Fruit fly (Drosophila melanogaster) whole organism, embryonic: ENCODE results near the gene Rpt6R.

Experiments
- Adf1 ChIP-seq: fragments of 200-800 bp; sonication (Bioruptor generic); IDR thresholded peaks from 2 replicates; pipeline ENCODE4 v1.3.6; 2022; ENCODE audit warnings: missing biosample characterization, missing genetic modification characterization
- Atf3 ChIP-seq: fragments of 200-800 bp; sonication (Bioruptor generic); optimal IDR thresholded peaks from 3 replicates; lab custom pipeline; 2016; ENCODE audit warnings: missing biosample characterization, missing genetic modification characterization
- BEAF-32 ChIP-seq: fragments of 200-800 bp; sonication (Bioruptor generic); optimal IDR thresholded peaks from 3 replicates; lab custom pipeline; 2017; ENCODE audit warnings: missing biosample characterization, missing genetic modification characterization, mild to moderate bottlenecking, moderate library complexity, missing genetic modification reagents
- Bgb ChIP-seq: fragments of 200-800 bp; sonication (Bioruptor generic); IDR thresholded peaks from 2 replicates; pipeline ENCODE4 v1.3.6; 2022; ENCODE audit warnings: missing biosample characterization, missing genetic modification characterization; ENCODE audit not compliant: partially characterized antibody
- C15 ChIP-seq: fragments of 200-800 bp; sonication (Bioruptor generic); IDR thresholded peaks from 3 replicates; pipeline ENCODE4 v1.3.6; 2022; ENCODE audit warnings: missing biosample characterization, missing genetic modification characterization
- CG10321 ChIP-seq: fragments of 200-800 bp; sonication (Bioruptor generic); IDR thresholded peaks from 2 replicates; pipeline ENCODE4 v1.3.6; 2022; ENCODE audit warnings: missing biosample characterization, missing genetic modification characterization
- CG10366 ChIP-seq: fragments of 200-800 bp; sonication (Bioruptor generic); IDR thresholded peaks from 2 replicates; pipeline ENCODE4 v1.3.6; 2022; ENCODE audit warnings: missing biosample characterization, missing genetic modification characterization
- CG10462 ChIP-seq: fragments of 200-800 bp; sonication (Bioruptor generic); optimal IDR thresholded peaks from 2 replicates; lab custom pipeline; 2016; ENCODE audit warnings: missing biosample characterization, missing genetic modification characterization
- CG12744 ChIP-seq: fragments of 200-800 bp; sonication (Bioruptor generic); optimal IDR thresholded peaks from 2 replicates; lab custom pipeline; 2016; ENCODE audit warnings: missing biosample characterization, missing genetic modification characterization
- CG16863 ChIP-seq: fragments of 200-800 bp; sonication (Bioruptor generic); optimal IDR thresholded peaks from 3 replicates; lab custom pipeline; 2016; ENCODE audit warnings: missing biosample characterization, missing genetic modification characterization
- CG17802 ChIP-seq: fragments of 200-800 bp; sonication (Bioruptor generic); optimal IDR thresholded peaks from 2 replicates; lab custom pipeline; 2018; ENCODE audit warnings: missing biosample characterization, mild to moderate bottlenecking, missing genetic modification characterization, moderate library complexity
- CG1832 ChIP-seq: fragments of 200-800 bp; sonication (Bioruptor generic); optimal IDR thresholded peaks from 2 replicates; lab custom pipeline; 2017; ENCODE audit warnings: missing biosample characterization, mild to moderate bottlenecking, missing genetic modification characterization, inconsistent platforms
- CG30403 ChIP-seq: fragments of 200-800 bp; sonication (Bioruptor generic); optimal IDR thresholded peaks from 3 replicates; lab custom pipeline; 2016; ENCODE audit warnings: missing biosample characterization, missing genetic modification characterization
- CG3726 ChIP-seq: fragments of 200-800 bp; sonication (Bioruptor generic); IDR thresholded peaks from 3 replicates; pipeline ENCODE4, ENCODE4 v1.3.6; 2022; ENCODE audit warnings: missing biosample characterization, missing genetic modification characterization
- CG43689 ChIP-seq: fragments of 200-800 bp; sonication (Bioruptor generic); IDR thresholded peaks from 2 replicates; pipeline ENCODE4 v1.3.6; 2022; ENCODE audit warnings: missing biosample characterization, missing genetic modification characterization
- CG4424 ChIP-seq: fragments of 200-800 bp; sonication (Bioruptor generic); optimal IDR thresholded peaks from 3 replicates; lab custom pipeline; 2016; ENCODE audit warnings: missing biosample characterization, missing genetic modification characterization
- CG7357 ChIP-seq: fragments of 200-800 bp; sonication (Bioruptor generic); IDR thresholded peaks from 3 replicates; pipeline ENCODE4 v1.3.6; 2022; ENCODE audit warnings: missing biosample characterization, missing genetic modification characterization
- CG9817 ChIP-seq: fragments of 200-800 bp; sonication (Bioruptor generic); optimal IDR thresholded peaks from 2 replicates; lab custom pipeline; 2018; ENCODE audit warnings: missing biosample characterization, mild to moderate bottlenecking, missing genetic modification characterization, moderate library complexity
- D19A ChIP-seq: fragments of 200-800 bp; optimal IDR thresholded peaks from 3 replicates; lab custom pipeline; 2019; ENCODE audit warnings: missing biosample characterization, mild to moderate bottlenecking, missing genetic modification characterization, moderate library complexity
- E2f1 ChIP-seq: fragments of 200-800 bp; sonication (Bioruptor generic); IDR thresholded peaks from 2 replicates; pipeline ENCODE4 v1.3.6; 2022; ENCODE audit warnings: missing biosample characterization, missing genetic modification characterization
- HHEX ChIP-seq: fragments of 200-800 bp; sonication (Bioruptor generic); optimal IDR thresholded peaks from 3 replicates; lab custom pipeline; 2017; ENCODE audit warnings: missing biosample characterization, mild to moderate bottlenecking, missing genetic modification characterization, missing genetic modification reagents
- Hr3 ChIP-seq: fragments of 200-800 bp; sonication (Bioruptor generic); optimal IDR thresholded peaks from 3 replicates; lab custom pipeline; 2016; ENCODE audit warnings: missing biosample characterization, missing genetic modification characterization
- Hr78 ChIP-seq, 2 experiments: fragments of 200-800 bp in 1 of 2; fragments of >200 bp in 1 of 2; sonication (Bioruptor generic) in 1 of 2; optimal IDR thresholded peaks; 2 replicates each; lab custom pipeline; 2017 to 2019; ENCODE audit warnings: missing biosample characterization in 2 of 2, missing genetic modification characterization in 2 of 2, mild to moderate bottlenecking in 1 of 2, moderate library complexity in 1 of 2
- Max ChIP-seq: fragments of 200-800 bp; sonication (Bioruptor generic); optimal IDR thresholded peaks from 2 replicates; lab custom pipeline; 2016; ENCODE audit warnings: missing biosample characterization, mild to moderate bottlenecking, missing genetic modification characterization
- Mes4 ChIP-seq: fragments of 200-800 bp; sonication (Bioruptor generic); optimal IDR thresholded peaks from 2 replicates; lab custom pipeline; 2016; ENCODE audit warnings: missing biosample characterization, missing genetic modification characterization
- Myb ChIP-seq: fragments of 200-800 bp; sonication (Bioruptor generic); optimal IDR thresholded peaks from 2 replicates; lab custom pipeline; 2016; ENCODE audit warnings: missing biosample characterization, missing genetic modification characterization
- Optix ChIP-seq: fragments of 200-800 bp; sonication (Bioruptor generic); IDR thresholded peaks from 3 replicates; pipeline ENCODE4 v1.3.6; 2022; ENCODE audit warnings: missing biosample characterization, missing genetic modification characterization
- Poxn ChIP-seq: fragments of 200-800 bp; sonication (Bioruptor generic); IDR thresholded peaks from 2 replicates; pipeline ENCODE4 v1.3.6; 2022; ENCODE audit warnings: missing biosample characterization, missing genetic modification characterization
- Side ChIP-seq: fragments of 200-800 bp; sonication (Bioruptor generic); optimal IDR thresholded peaks from 2 replicates; lab custom pipeline; 2016; ENCODE audit warnings: missing biosample characterization, missing genetic modification characterization
- Sox100B ChIP-seq: fragments of 200-800 bp; sonication (Bioruptor generic); optimal IDR thresholded peaks from 3 replicates; lab custom pipeline; 2018; ENCODE audit warnings: missing biosample characterization, mild to moderate bottlenecking, missing genetic modification characterization
- Usf ChIP-seq: fragments of 200-800 bp; sonication (Bioruptor generic); optimal IDR thresholded peaks from 2 replicates; lab custom pipeline; 2017; ENCODE audit warnings: missing genotype, missing biosample characterization, missing genetic modification characterization
- ase ChIP-seq: fragments of 200-800 bp; sonication (Bioruptor generic); IDR thresholded peaks from 3 replicates; pipeline ENCODE4 v1.3.6; 2022; ENCODE audit warnings: missing biosample characterization, missing genetic modification characterization
- bab2 ChIP-seq: fragments of 200-800 bp; sonication (Bioruptor generic); optimal IDR thresholded peaks from 2 replicates; lab custom pipeline; 2016; ENCODE audit warnings: missing biosample characterization, missing genetic modification characterization
- cato ChIP-seq: fragments of 200-800 bp; sonication (Bioruptor generic); optimal IDR thresholded peaks from 2 replicates; lab custom pipeline; 2016; ENCODE audit warnings: missing biosample characterization, missing genetic modification characterization, borderline replicate concordance
- ci ChIP-seq: fragments of 200-800 bp; sonication (Bioruptor generic); IDR thresholded peaks from 3 replicates; pipeline ENCODE4 v1.3.6; 2022; ENCODE audit warnings: missing biosample characterization, missing genetic modification characterization
- esg ChIP-seq: fragments of 200-800 bp; sonication (Bioruptor generic); conservative IDR thresholded peaks from 2 replicates; pipeline ENCODE4 v1.3.6; 2022; ENCODE audit warnings: missing biosample characterization, missing genetic modification characterization
- hbn ChIP-seq: fragments of 200-800 bp; sonication (Bioruptor generic); IDR thresholded peaks from 2 replicates; pipeline ENCODE4 v1.3.6; 2022; ENCODE audit warnings: missing biosample characterization, missing genetic modification characterization; ENCODE audit not compliant: partially characterized antibody
- jumu ChIP-seq: fragments of 200-800 bp; sonication (Bioruptor generic); optimal IDR thresholded peaks from 3 replicates; lab custom pipeline; 2016; ENCODE audit warnings: missing biosample characterization, missing genetic modification characterization
- kay ChIP-seq: fragments of 200-800 bp; sonication (Bioruptor generic); optimal IDR thresholded peaks from 2 replicates; lab custom pipeline; 2016; ENCODE audit warnings: missing biosample characterization, missing genetic modification characterization
- lbe ChIP-seq: fragments of 200-800 bp; sonication (Bioruptor generic); optimal IDR thresholded peaks from 2 replicates; lab custom pipeline; 2016; ENCODE audit warnings: missing biosample characterization, mild to moderate bottlenecking, missing genetic modification characterization
- mld ChIP-seq: fragments of 200-800 bp; sonication (Bioruptor generic); IDR thresholded peaks from 3 replicates; pipeline ENCODE4 v1.3.6; 2022; ENCODE audit warnings: missing biosample characterization, missing genetic modification characterization; ENCODE audit not compliant: partially characterized antibody
- onecut ChIP-seq: fragments of 200-800 bp; sonication (Bioruptor generic); IDR thresholded peaks from 2 replicates; pipeline ENCODE4 v1.3.6; 2022; ENCODE audit warnings: missing biosample characterization, missing genetic modification characterization
- psq ChIP-seq: fragments of 200-800 bp; sonication (Bioruptor generic); optimal IDR thresholded peaks from 2 replicates; lab custom pipeline; 2017; ENCODE audit warnings: missing biosample characterization, missing genetic modification characterization
- salm ChIP-seq: fragments of 200-800 bp; sonication (Bioruptor generic); optimal IDR thresholded peaks from 2 replicates; lab custom pipeline; 2018; ENCODE audit warnings: missing biosample characterization, mild to moderate bottlenecking, missing genetic modification characterization
- sqz ChIP-seq: fragments of 200-800 bp; sonication (Bioruptor generic); optimal IDR thresholded peaks from 3 replicates; lab custom pipeline; 2018; ENCODE audit warnings: missing biosample characterization, mild to moderate bottlenecking, missing genetic modification characterization
- ssp ChIP-seq: fragments of 200-800 bp; sonication (Bioruptor generic); IDR thresholded peaks from 2 replicates; pipeline ENCODE4 v1.3.6; 2022; ENCODE audit warnings: missing biosample characterization, missing genetic modification characterization
- tgo ChIP-seq: fragments of 200-800 bp; sonication (Bioruptor generic); IDR thresholded peaks from 3 replicates; pipeline ENCODE4 v1.3.6; 2022; ENCODE audit warnings: missing biosample characterization, missing genetic modification characterization
- tin ChIP-seq: fragments of 200-800 bp; sonication (Bioruptor generic); optimal IDR thresholded peaks from 3 replicates; lab custom pipeline; 2016; ENCODE audit warnings: missing biosample characterization, missing genetic modification characterization
- tll ChIP-seq, 2 experiments: fragments of 200-800 bp in 1 of 2; fragments of >200 bp in 1 of 2; sonication (Bioruptor generic) in 1 of 2; optimal IDR thresholded peaks; 2 replicates each; lab custom pipeline; 2017 to 2019; ENCODE audit warnings: missing biosample characterization in 2 of 2, missing genetic modification characterization in 2 of 2, mild to moderate bottlenecking in 1 of 2, moderate library complexity in 1 of 2
- usp ChIP-seq: fragments of >200 bp; optimal IDR thresholded peaks from 2 replicates; lab custom pipeline; 2017; ENCODE audit warnings: missing biosample characterization, missing genetic modification characterization
- wor ChIP-seq: fragments of 200-800 bp; sonication (Bioruptor generic); IDR thresholded peaks from 2 replicates; pipeline ENCODE4 v1.3.6; 2022; ENCODE audit warnings: missing biosample characterization, missing genetic modification characterization

Rpt6R gene

dm6 chr3R:30540196-30540595 lies 43.3 kb downstream of the Rpt6R start (continued):
- TF ChIP-seq CG1832 (no peak), jumu (GFP tag; lab: Kevin White, UChicago) (peak; percentile 95), ssp (GFP tag; lab: Robert Waterston, UW) (peak; percentile 76), onecut (peak; percentile 86), HHEX (GFP tag; lab: Kevin White, UChicago) (peak; percentile 92), kay (GFP tag; lab: Kevin White, UChicago) (peak; percentile 80), CG12744 (peak; percentile 89), lbe (GFP tag; lab: Kevin White, UChicago) (no peak), tin (GFP tag; lab: Kevin White, UChicago) (peak; percentile 94), Adf1 (GFP tag; lab: Robert Waterston, UW) (peak; percentile 66), hbn (GFP tag; lab: Robert Waterston, UW) (no peak), esg (GFP tag; lab: Robert Waterston, UW) (peak; percentile 93), mld (GFP tag; lab: Robert Waterston, UW) (no peak), CG43689 (GFP tag; lab: Robert Waterston, UW) (peak; percentile 80), Mes4 (GFP tag; lab: Kevin White, UChicago) (peak; percentile 88), CG10462 (peak; percentile 83), Atf3 (peak; percentile 87), tgo (GFP tag; lab: Robert Waterston, UW) (peak; percentile 90), sqz (GFP tag; lab: Kevin White, UChicago) (peak; percentile 72), Bgb (GFP tag; lab: Robert Waterston, UW) (no peak), Poxn (GFP tag; lab: Robert Waterston, UW) (peak; percentile 72), Max (GFP tag; lab: Kevin White, UChicago) (peak; percentile 83), CG16863 (GFP tag; lab: Kevin White, UChicago) (peak; percentile 92), Usf (GFP tag; lab: Kevin White, UChicago) (peak; percentile 54), cato (GFP tag; lab: Kevin White, UChicago) (peak; percentile 79), Hr3 (GFP tag; lab: Kevin White, UChicago) (peak; percentile 86), salm (tag; lab: Kevin White, UChicago) (peak; percentile 85), CG3726 (GFP tag; lab: Robert Waterston, UW) (peak; percentile 87), CG4424 (GFP tag; lab: Kevin White, UChicago) (peak; percentile 93), E2f1 (GFP tag; lab: Robert Waterston, UW) (peak; percentile 89), Side (GFP tag; lab: Kevin White, UChicago) (peak; percentile 93), usp (GFP tag; lab: Kevin White, UChicago) (no peak), CG17802 (peak; percentile 81), bab2 (GFP tag; lab: Kevin White, UChicago) (peak; percentile 95), ci (GFP tag; lab: Robert Waterston, UW) (peak; percentile 96), Sox100B (peak; percentile 85), BEAF-32 (GFP tag; lab: Kevin White, UChicago) (no peak), CG7357 (GFP tag; lab: Robert Waterston, UW) (peak; percentile 84), Myb (GFP tag; lab: Kevin White, UChicago) (peak; percentile 83), CG30403 (GFP tag; lab: Kevin White, UChicago) (peak; percentile 94), CG9817 (tag; lab: Kevin White, UChicago) (peak; percentile 95), Optix (GFP tag; lab: Robert Waterston, UW) (peak; percentile 87), C15 (GFP tag; lab: Robert Waterston, UW) (peak; percentile 82; the same call in 2 of the 3 replicates), psq (GFP tag; lab: Kevin White, UChicago) (peak; percentile 69), Hr78 (GFP tag; optimal IDR thresholded peaks at IDR 0.05; lab: Kevin White, UChicago) (peak in 1 of 2 experiments; percentile 77), D19A (tag; lab: Kevin White, UChicago) (peak; percentile 73), ase (GFP tag; lab: Robert Waterston, UW) (peak; percentile 88), CG10366 (GFP tag; lab: Robert Waterston, UW) (peak; percentile 94), wor (peak; percentile 82), tll (GFP tag; optimal IDR thresholded peaks at IDR 0.05; lab: Kevin White, UChicago) (no peak), CG10321 (GFP tag; lab: Robert Waterston, UW) (peak; percentile 71; the same call in 1 of the 2 replicates)
